Worm (Caenorhabditis elegans) whole organism, L2 larva: ENCODE data around the gene K08D12.8.

Experiments
- C34F6.9 ChIP-seq: fragments of 150-350 bp; optimal IDR thresholded peaks from 2 replicates; lab custom pipeline; 2014; ENCODE audit warnings: missing biosample characterization, missing genetic modification characterization
- F13H6.1 ChIP-seq: sonication (generic microtip); optimal IDR thresholded peaks from 2 replicates; lab custom pipeline; 2016; ENCODE audit warnings: missing genetic modification characterization, missing compliant biosample characterization
- R02D3.7 ChIP-seq: fragments of 150-350 bp; optimal IDR thresholded peaks from 2 replicates; lab custom pipeline; 2014; ENCODE audit warnings: missing biosample characterization, missing genetic modification characterization
- ZK546.5 ChIP-seq: sonication (generic microtip); optimal IDR thresholded peaks from 2 replicates; lab custom pipeline; 2017; ENCODE audit warnings: missing biosample characterization, missing genetic modification characterization
- alr-1 ChIP-seq: fragments of 150-350 bp; optimal IDR thresholded peaks from 2 replicates; lab custom pipeline; 2014; ENCODE audit warnings: missing biosample characterization, missing genetic modification characterization
- aly-2 ChIP-seq: fragments of 150-350 bp; optimal IDR thresholded peaks from 2 replicates; lab custom pipeline; 2014; ENCODE audit warnings: missing biosample characterization, missing genetic modification characterization
- blmp-1 ChIP-seq: sonication (generic microtip); optimal IDR thresholded peaks from 2 replicates; lab custom pipeline; 2017; ENCODE audit warnings: missing genetic modification characterization, mild to moderate bottlenecking, missing compliant biosample characterization, antibody characterized with exemption, moderate library complexity; ENCODE audit not compliant: insufficient read depth
- ceh-16 ChIP-seq: fragments of 150-350 bp; optimal IDR thresholded peaks from 2 replicates; lab custom pipeline; 2014; ENCODE audit warnings: missing biosample characterization, missing genetic modification characterization
- ceh-82 ChIP-seq: fragments of 150-350 bp; optimal IDR thresholded peaks from 2 replicates; lab custom pipeline; 2014; ENCODE audit warnings: missing biosample characterization, missing genetic modification characterization
- crh-2 ChIP-seq: sonication (generic microtip); optimal IDR thresholded peaks from 2 replicates; lab custom pipeline; 2017; ENCODE audit warnings: missing biosample characterization, missing genetic modification characterization
- egl-27 ChIP-seq: sonication (generic microtip); optimal IDR thresholded peaks from 3 replicates; lab custom pipeline; 2017; ENCODE audit warnings: missing biosample characterization, missing genetic modification reagents, missing genetic modification characterization
- elt-3 ChIP-seq: sonication (generic microtip); optimal IDR thresholded peaks from 2 replicates; lab custom pipeline; 2017; ENCODE audit warnings: missing biosample characterization, missing genetic modification characterization
- fos-1 ChIP-seq: fragments of 150-350 bp; optimal IDR thresholded peaks from 2 replicates; lab custom pipeline; 2014; ENCODE audit warnings: missing biosample characterization, missing genetic modification characterization
- lin-11 ChIP-seq: fragments of 150-350 bp; sonication (generic microtip); optimal IDR thresholded peaks from 2 replicates; lab custom pipeline; 2014; ENCODE audit warnings: missing biosample characterization, missing genetic modification characterization, inconsistent platforms, mixed read lengths
- lin-13 ChIP-seq: fragments of 150-350 bp; optimal IDR thresholded peaks from 2 replicates; lab custom pipeline; 2014; ENCODE audit warnings: missing biosample characterization, missing genetic modification reagents, missing genetic modification characterization
- lsy-2 ChIP-seq, 2 experiments: fragments of 150-350 bp in 1 of 2; sonication (generic microtip) in 1 of 2; optimal IDR thresholded peaks; 2 replicates each; lab custom pipeline; 2014 to 2017; ENCODE audit warnings: missing biosample characterization in 2 of 2, missing genetic modification characterization in 2 of 2
- mdl-1 ChIP-seq, 2 experiments: fragments of 150-350 bp in 1 of 2; sonication (generic microtip) in 1 of 2; optimal IDR thresholded peaks; 2 replicates each; lab custom pipeline; 2017; ENCODE audit warnings: missing biosample characterization in 2 of 2, missing genetic modification characterization in 2 of 2
- nhr-10 ChIP-seq: sonication (generic microtip); optimal IDR thresholded peaks from 2 replicates; lab custom pipeline; 2017; ENCODE audit warnings: missing biosample characterization, missing genetic modification characterization
- nhr-11 ChIP-seq: fragments of 150-350 bp; optimal IDR thresholded peaks from 2 replicates; lab custom pipeline; 2014; ENCODE audit warnings: missing biosample characterization, missing genetic modification characterization
- nhr-12 ChIP-seq: fragments of 150-350 bp; optimal IDR thresholded peaks from 2 replicates; lab custom pipeline; 2014; ENCODE audit warnings: missing biosample characterization, missing genetic modification characterization
- nhr-129 ChIP-seq: fragments of 150-350 bp; optimal IDR thresholded peaks from 2 replicates; lab custom pipeline; 2014; ENCODE audit warnings: missing biosample characterization, missing genetic modification characterization
- nhr-21 ChIP-seq: fragments of 150-350 bp; optimal IDR thresholded peaks from 2 replicates; lab custom pipeline; 2014; ENCODE audit warnings: missing biosample characterization, missing genetic modification characterization
- nhr-23 ChIP-seq: fragments of 150-350 bp; optimal IDR thresholded peaks from 2 replicates; lab custom pipeline; 2014; ENCODE audit warnings: missing biosample characterization, missing genetic modification reagents, missing genetic modification characterization
- nhr-237 ChIP-seq: fragments of 150-350 bp; optimal IDR thresholded peaks from 2 replicates; lab custom pipeline; 2014; ENCODE audit warnings: missing biosample characterization, missing genetic modification characterization
- nhr-25 ChIP-seq: fragments of 150-350 bp; sonication (generic microtip); optimal IDR thresholded peaks from 3 replicates; lab custom pipeline; 2014; ENCODE audit warnings: missing biosample characterization, missing genetic modification characterization
- nhr-6 ChIP-seq: fragments of 150-350 bp; optimal IDR thresholded peaks from 2 replicates; lab custom pipeline; 2014; ENCODE audit warnings: missing biosample characterization, missing genetic modification characterization
- nhr-77 ChIP-seq: fragments of 150-350 bp; optimal IDR thresholded peaks from 2 replicates; lab custom pipeline; 2014; ENCODE audit warnings: missing biosample characterization, missing genetic modification characterization
- peb-1 ChIP-seq: fragments of 150-350 bp; optimal IDR thresholded peaks from 2 replicates; lab custom pipeline; 2014; ENCODE audit warnings: missing biosample characterization, missing genetic modification characterization
- sem-4 ChIP-seq: fragments of 150-350 bp; optimal IDR thresholded peaks from 2 replicates; lab custom pipeline; 2014; ENCODE audit warnings: missing biosample characterization, missing genetic modification reagents, missing genetic modification characterization
- skn-1 ChIP-seq: sonication (generic microtip); optimal IDR thresholded peaks from 2 replicates; lab custom pipeline; 2017; ENCODE audit warnings: missing biosample characterization, missing genetic modification characterization
- sma-3 ChIP-seq: sonication (generic microtip); optimal IDR thresholded peaks from 2 replicates; lab custom pipeline; 2016; ENCODE audit warnings: missing genetic modification reagents, missing genetic modification characterization, missing compliant biosample characterization
- snpc-4 ChIP-seq: fragments of 150-350 bp; optimal IDR thresholded peaks from 2 replicates; lab custom pipeline; 2014; ENCODE audit warnings: missing biosample characterization, missing genetic modification characterization
- unc-39 ChIP-seq: fragments of 150-350 bp; optimal IDR thresholded peaks from 2 replicates; lab custom pipeline; 2014; ENCODE audit warnings: missing biosample characterization, missing genetic modification characterization
- unc-55 ChIP-seq: fragments of 150-350 bp; sonication (generic microtip); optimal IDR thresholded peaks from 3 replicates; lab custom pipeline; 2014; ENCODE audit warnings: missing biosample characterization, missing genetic modification reagents, missing genetic modification characterization
- ztf-11 ChIP-seq: sonication (generic microtip); optimal IDR thresholded peaks from 2 replicates; lab custom pipeline; 2017; ENCODE audit warnings: missing biosample characterization, missing genetic modification characterization
- ztf-4 ChIP-seq: fragments of 150-350 bp; optimal IDR thresholded peaks from 2 replicates; lab custom pipeline; 2014; ENCODE audit warnings: missing biosample characterization, missing genetic modification characterization

Gene K08D12.8

DNA sequence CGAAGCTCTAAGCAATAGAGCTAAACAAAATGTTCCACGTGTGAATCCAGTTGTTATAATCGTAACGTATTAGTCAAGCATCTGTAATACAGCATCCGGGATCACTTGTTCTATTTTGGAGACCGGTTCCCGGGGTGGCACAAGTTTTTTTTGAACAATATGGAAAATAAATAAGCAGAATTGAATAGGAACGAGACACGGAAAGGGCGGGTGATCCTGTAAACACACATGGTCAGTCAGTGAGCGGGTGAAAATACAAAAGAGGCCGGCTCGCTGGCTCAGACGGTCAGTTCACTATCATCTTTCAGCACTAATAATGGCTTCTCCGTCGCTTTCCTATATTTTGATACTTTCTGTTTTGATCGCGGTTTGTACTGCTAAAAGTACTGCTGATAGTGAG, at the start of gene K08D12.8:
Gene K08D12.8, plus strand, starts transcription at position 301 of the 400 bp plus-strand sequence.
- TF ChIP-seq C34F6.9 (tag; lab: Kevin White, UChicago), result no peak
- TF ChIP-seq blmp-1 (tag; lab: Kevin White, UChicago), result no peak
- TF ChIP-seq F13H6.1 (tag; lab: Kevin White, UChicago), result no peak
- no peak for TF ChIP-seq nhr-21 (tag; lab: Kevin White, UChicago)
- no peak for TF ChIP-seq peb-1 (tag; lab: Kevin White, UChicago)
- TF ChIP-seq elt-3 (tag; lab: Kevin White, UChicago), result no peak
- no peak for TF ChIP-seq nhr-129 (tag; lab: Kevin White, UChicago)
- no peak for TF ChIP-seq R02D3.7 (tag; lab: Kevin White, UChicago)
- TF ChIP-seq ceh-82 (tag; lab: Kevin White, UChicago), result no peak
- no peak for TF ChIP-seq nhr-10
- TF ChIP-seq unc-55 (GFP tag; lab: Kevin White, UChicago), result no peak
- TF ChIP-seq sem-4 (tag; lab: Kevin White, UChicago), result no peak
- TF ChIP-seq skn-1 (tag; lab: Kevin White, UChicago), result no peak
- TF ChIP-seq ceh-16 (tag; lab: Kevin White, UChicago), result no peak

DNA sequence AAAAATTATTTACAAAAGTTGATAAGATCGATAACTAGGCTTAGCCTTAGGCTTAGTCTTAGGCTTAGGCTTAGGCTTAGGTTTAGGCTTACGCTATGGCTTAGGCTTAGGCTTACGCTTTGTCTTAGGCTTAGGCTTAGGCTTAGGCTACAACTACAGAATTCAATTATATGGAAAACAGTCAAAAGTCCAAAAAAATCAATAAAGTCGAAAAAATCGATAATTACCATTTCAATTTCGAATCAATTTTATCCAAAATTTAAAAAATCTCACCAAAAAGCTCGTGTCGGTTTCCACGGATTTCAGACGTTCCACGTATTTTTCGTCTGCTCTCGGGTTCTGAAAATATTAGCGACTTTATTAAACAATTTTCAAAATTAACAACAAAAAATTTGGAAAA, 49.1 kb upstream of the K08D12.8 start:
- TF ChIP-seq lin-13 (GFP tag; lab: Kevin White, UChicago) (no peak), mdl-1 (tag; optimal IDR thresholded peaks at IDR 0.05; lab: Kevin White, UChicago) (no peak), nhr-12 (tag; lab: Kevin White, UChicago) (no peak), lsy-2 (tag; optimal IDR thresholded peaks at IDR 0.05; lab: Kevin White, UChicago) (no peak), nhr-10 (no peak), nhr-21 (tag; lab: Kevin White, UChicago) (no peak)

DNA sequence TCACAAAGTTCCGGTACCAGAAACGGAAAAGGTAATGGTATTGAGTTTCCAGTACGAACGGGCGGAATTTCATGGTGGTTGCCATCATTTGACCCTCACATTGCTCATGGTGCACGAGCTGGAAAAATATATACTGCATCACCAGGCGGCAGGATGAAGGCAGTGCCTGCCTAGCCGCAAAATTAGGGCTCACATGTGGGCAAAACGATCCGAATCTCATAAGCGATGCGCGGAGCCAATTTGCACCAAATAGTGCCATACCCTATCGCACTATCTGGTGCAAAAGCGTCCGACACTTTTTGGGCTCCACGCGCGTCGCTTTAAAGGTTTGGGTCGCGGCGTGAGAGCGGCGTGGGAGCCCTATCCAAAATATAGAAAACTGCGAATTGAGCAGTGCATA, 46.8 kb upstream of the K08D12.8 start:
- no peak for TF ChIP-seq unc-55 (GFP tag; lab: Kevin White, UChicago)
- no peak for TF ChIP-seq nhr-10
- TF ChIP-seq nhr-6 (tag; lab: Kevin White, UChicago), result no peak
- TF ChIP-seq nhr-129 (tag; lab: Kevin White, UChicago), result no peak
- TF ChIP-seq fos-1, result no peak
- TF ChIP-seq ZK546.5 (tag; lab: Kevin White, UChicago), result no peak
- TF ChIP-seq unc-39, result no peak
- no peak for TF ChIP-seq alr-1
- TF ChIP-seq nhr-23 (tag; lab: Kevin White, UChicago), result no peak
- no peak for TF ChIP-seq mdl-1 (tag; optimal IDR thresholded peaks at IDR 0.05; lab: Kevin White, UChicago)
- TF ChIP-seq blmp-1 (tag; lab: Kevin White, UChicago), result no peak
- no peak for TF ChIP-seq R02D3.7 (tag; lab: Kevin White, UChicago)
- no peak for TF ChIP-seq ceh-82 (tag; lab: Kevin White, UChicago)

DNA sequence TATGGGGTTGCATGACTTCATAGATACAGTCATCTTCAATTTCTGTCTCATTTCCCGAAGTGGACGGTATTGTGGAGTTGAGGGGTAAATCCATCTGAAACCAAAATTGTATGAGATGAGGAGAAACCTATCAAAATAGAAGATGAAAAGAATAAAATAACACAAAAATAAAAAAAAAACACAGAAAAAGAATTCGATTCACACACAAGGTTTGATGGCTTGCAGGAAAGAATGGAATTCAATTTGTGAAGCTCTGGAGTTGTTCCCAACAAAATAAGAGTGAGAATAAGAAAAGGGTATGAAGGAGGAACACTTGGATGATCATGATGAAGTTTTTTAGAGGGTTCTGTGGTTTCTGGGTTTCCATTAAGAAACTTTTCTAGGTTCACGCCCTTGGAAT, 43.9 kb upstream of the K08D12.8 start, which contains the start of gene Y41D4B.24:
Gene Y41D4B.24, minus strand, starts transcription at position 101 of the 400 bp plus-strand sequence.
- TF ChIP-seq lin-11 (tag; lab: Kevin White, UChicago) (no peak), nhr-11 (no peak), nhr-237 (tag; lab: Kevin White, UChicago) (no peak), sma-3 (GFP tag; lab: Kevin White, UChicago) (no peak), nhr-77 (tag; lab: Kevin White, UChicago) (no peak), nhr-129 (tag; lab: Kevin White, UChicago) (no peak), ztf-11 (no peak), nhr-25 (tag; lab: Kevin White, UChicago) (no peak), crh-2 (tag; lab: Kevin White, UChicago) (no peak), snpc-4 (tag; lab: Kevin White, UChicago) (no peak), egl-27 (tag; lab: Kevin White, UChicago) (no peak), unc-39 (no peak), aly-2 (tag; lab: Kevin White, UChicago) (no peak), ZK546.5 (tag; lab: Kevin White, UChicago) (no peak), nhr-21 (tag; lab: Kevin White, UChicago) (no peak), fos-1 (no peak), lsy-2 (tag; optimal IDR thresholded peaks at IDR 0.05; lab: Kevin White, UChicago) (no peak), ztf-4 (no peak), ceh-82 (tag; lab: Kevin White, UChicago) (no peak), C34F6.9 (tag; lab: Kevin White, UChicago) (no peak)
- TF ChIP-seq, all 48 proteins: peak for 0
